Fruit fly (Drosophila melanogaster): ENCODE measurements around the gene Jupiter.
A peak's percentile ranks its signal among the peaks of the same experiment; 100 is the strongest.

The Jupiter gene

dm6 chr3R:11655873-11656374, 36.2 kb upstream of the Jupiter start, which contains the start of gene CG42327 (continued):
- TF ChIP-seq sv (GFP tag; optimal IDR thresholded peaks at IDR 0.05): peak; percentile 89
- no peak for TF ChIP-seq usp (GFP tag; optimal IDR thresholded peaks at IDR 0.05)

dm6 chr3R:11650105-11651039, 30.7 kb upstream of the Jupiter start, which contains the start of the genes Csk and Elp1:
Gene Csk, minus strand, starts transcription at chr3R:11650706.
Gene Elp1, plus strand, starts transcription at chr3R:11650971.
- TF ChIP-seq Jra (GFP tag; optimal IDR thresholded peaks at IDR 0.05): no peak
- TF ChIP-seq sv (GFP tag; optimal IDR thresholded peaks at IDR 0.05): peak; percentile 51
- TF ChIP-seq HLH106 (tag; optimal IDR thresholded peaks at IDR 0.05): peak; percentile 72
- TF ChIP-seq fru (GFP tag; optimal IDR thresholded peaks at IDR 0.05): peak; percentile 62
- TF ChIP-seq dl (GFP tag; optimal IDR thresholded peaks at IDR 0.05; ENCODE audit: insufficient read depth in 1 of 2, partially characterized antibody in 2 of 2): no peak
- TF ChIP-seq foxo (GFP tag; optimal IDR thresholded peaks at IDR 0.05): peak in 1 of 2 experiments; percentile 72
- no peak for TF ChIP-seq Hr78 (GFP tag; optimal IDR thresholded peaks at IDR 0.05)
- TF ChIP-seq OdsH (GFP tag; optimal IDR thresholded peaks at IDR 0.05): peak; percentile 16
- no peak for TF ChIP-seq GATAd (GFP tag; optimal IDR thresholded peaks at IDR 0.05)
- TF ChIP-seq N (GFP tag; optimal IDR thresholded peaks at IDR 0.05): peak; percentile 13
- no peak for TF ChIP-seq brk (GFP tag; optimal IDR thresholded peaks at IDR 0.05)
- TF ChIP-seq br (GFP tag; optimal IDR thresholded peaks at IDR 0.05): peak; percentile 58
- no peak for TF ChIP-seq sage (GFP tag; optimal IDR thresholded peaks at IDR 0.05)
- TF ChIP-seq usp (GFP tag; optimal IDR thresholded peaks at IDR 0.05): no peak
- TF ChIP-seq Vsx2 (GFP tag; optimal IDR thresholded peaks at IDR 0.05; ENCODE audit: partially characterized antibody): no peak
- TF ChIP-seq lola (GFP tag; optimal IDR thresholded peaks at IDR 0.05): no peak
- no peak for TF ChIP-seq CrebA (GFP tag; optimal IDR thresholded peaks at IDR 0.05; ENCODE audit: borderline replicate concordance)
- no peak for TF ChIP-seq Rel (GFP tag; optimal IDR thresholded peaks at IDR 0.05)
- peak; percentile 96 for TF ChIP-seq Rel (tag; optimal IDR thresholded peaks at IDR 0.05)
- peak; percentile 27 for TF ChIP-seq Hr83 (GFP tag; optimal IDR thresholded peaks at IDR 0.05; ENCODE audit: poor library complexity, severe bottlenecking)
- TF ChIP-seq CG32264 (GFP tag; optimal IDR thresholded peaks at IDR 0.05): no peak
- peak; percentile 41 for TF ChIP-seq CG9705 (GFP tag; optimal IDR thresholded peaks at IDR 0.05)
- TF ChIP-seq dsf (GFP tag; optimal IDR thresholded peaks at IDR 0.05; ENCODE audit: borderline replicate concordance): peak; percentile 8
- peak; percentile 7 for TF ChIP-seq psq (GFP tag; optimal IDR thresholded peaks at IDR 0.05)
- TF ChIP-seq ey (GFP tag; optimal IDR thresholded peaks at IDR 0.05): peak; percentile 29
- no peak for TF ChIP-seq Mio (GFP tag; optimal IDR thresholded peaks at IDR 0.05)
- TF ChIP-seq Myc (optimal IDR thresholded peaks at IDR 0.05): peak; percentile 91
- TF ChIP-seq Dfd (GFP tag; optimal IDR thresholded peaks at IDR 0.05): no peak
- TF ChIP-seq pan (optimal IDR thresholded peaks at IDR 0.05): no peak
- TF ChIP-seq h (GFP tag; optimal IDR thresholded peaks at IDR 0.05): peak; percentile 63
- TF ChIP-seq Hnf4 (GFP tag; optimal IDR thresholded peaks at IDR 0.05): peak; percentile 52
- no peak for TF ChIP-seq Dif (GFP tag; optimal IDR thresholded peaks at IDR 0.05; ENCODE audit: partially characterized antibody)
- TF ChIP-seq Sp1 (GFP tag; optimal IDR thresholded peaks at IDR 0.05): peak; percentile 71
- peak; percentile 69 for TF ChIP-seq rgr (GFP tag; optimal IDR thresholded peaks at IDR 0.05)
- TF ChIP-seq tai (GFP tag; optimal IDR thresholded peaks at IDR 0.05): no peak
- peak; percentile 79 for TF ChIP-seq woc (GFP tag; optimal IDR thresholded peaks at IDR 0.05)
- TF ChIP-seq jim (GFP tag; optimal IDR thresholded peaks at IDR 0.05): no peak
- TF ChIP-seq dmrt93B (GFP tag; optimal IDR thresholded peaks at IDR 0.05): peak; percentile 39
- TF ChIP-seq Abd-B (GFP tag; optimal IDR thresholded peaks at IDR 0.05): no peak

Measured in whole organism, wandering third instar larva.